Worm (Caenorhabditis elegans) whole organism, midembryonic: ENCODE data around the gene Y41C4A.18.

Experiments used
- cog-1 ChIP-seq: sonication (generic microtip); optimal IDR thresholded peaks from 2 replicates; lab custom pipeline; 2016; ENCODE audit warnings: missing genetic modification characterization, missing compliant biosample characterization
- flt-1 ChIP-seq: fragments of 200-800 bp; sonication (Bioruptor generic); IDR thresholded peaks from 2 replicates; pipeline ENCODE4 v1.3.6; 2022; ENCODE audit warnings: missing genetic modification characterization, missing compliant biosample characterization
- med-1 ChIP-seq: sonication (generic microtip); optimal IDR thresholded peaks from 2 replicates; lab custom pipeline; 2017; ENCODE audit warnings: missing genetic modification characterization, mild to moderate bottlenecking, missing compliant biosample characterization, antibody characterized with exemption, missing genetic modification reagents; ENCODE audit not compliant: insufficient read depth
- ztf-23 ChIP-seq: fragments of 200-800 bp; sonication (Bioruptor generic); IDR thresholded peaks from 2 replicates; pipeline ENCODE4 v1.3.6; 2022; ENCODE audit warnings: missing genetic modification reagents, missing genetic modification characterization, missing compliant biosample characterization

- no peak for TF ChIP-seq cog-1 (tag; lab: Kevin White, UChicago)
- TF ChIP-seq med-1 (GFP tag; lab: Kevin White, UChicago), result no peak
- no peak for TF ChIP-seq ztf-23 (GFP tag; lab: Robert Waterston, UW)
- TF ChIP-seq flt-1, result no peak
These were observed 3.8 kb upstream of the Y41C4A.18 start, which contains the start of gene Y41C4A.12 for ce11 chrIII:11726590-11726989.
